Fruit fly (Drosophila melanogaster) whole organism, embryonic: ENCODE measurements around the gene CG12818.

ENCODE experiments used
- Awh ChIP-seq: fragments of 200-800 bp; sonication (Bioruptor generic); IDR thresholded peaks from 2 replicates; pipeline ENCODE4, ENCODE4 v1.3.6; 2022; ENCODE audit warnings: missing biosample characterization, missing genetic modification characterization
- BEAF-32 ChIP-seq: fragments of 200-800 bp; sonication (Bioruptor generic); optimal IDR thresholded peaks from 3 replicates; lab custom pipeline; 2017; ENCODE audit warnings: missing biosample characterization, missing genetic modification characterization, mild to moderate bottlenecking, moderate library complexity, missing genetic modification reagents
- C15 ChIP-seq: fragments of 200-800 bp; sonication (Bioruptor generic); IDR thresholded peaks from 3 replicates; pipeline ENCODE4 v1.3.6; 2022; ENCODE audit warnings: missing biosample characterization, missing genetic modification characterization
- CG10267 ChIP-seq: fragments of 200-800 bp; sonication (Bioruptor generic); optimal IDR thresholded peaks from 2 replicates; lab custom pipeline; 2018; ENCODE audit warnings: missing biosample characterization, mild to moderate bottlenecking, missing genetic modification characterization, moderate library complexity
- CG11504 ChIP-seq: fragments of 200-800 bp; sonication (Bioruptor generic); optimal IDR thresholded peaks from 3 replicates; lab custom pipeline; 2019; ENCODE audit warnings: missing biosample characterization, mild to moderate bottlenecking, missing genetic modification characterization, moderate library complexity
- CG13624 ChIP-seq: fragments of 200-800 bp; sonication (Bioruptor generic); optimal IDR thresholded peaks from 2 replicates; lab custom pipeline; 2016; ENCODE audit warnings: missing biosample characterization, missing genetic modification characterization
- CG15011 ChIP-seq: fragments of 200-800 bp; sonication (Bioruptor generic); optimal IDR thresholded peaks from 3 replicates; lab custom pipeline; 2018; ENCODE audit warnings: missing biosample characterization, mild to moderate bottlenecking, missing genetic modification characterization
- CG15073 ChIP-seq: fragments of 200-800 bp; sonication (Bioruptor generic); optimal IDR thresholded peaks from 2 replicates; lab custom pipeline; 2016; ENCODE audit warnings: missing biosample characterization, missing genetic modification characterization
- CG15479 ChIP-seq: fragments of 200-800 bp; sonication (Bioruptor generic); optimal IDR thresholded peaks from 3 replicates; lab custom pipeline; 2019; ENCODE audit warnings: missing biosample characterization, mild to moderate bottlenecking, missing genetic modification characterization, moderate library complexity
- CG15514 ChIP-seq: fragments of 200-800 bp; sonication (Bioruptor generic); optimal IDR thresholded peaks from 3 replicates; lab custom pipeline; 2017; ENCODE audit warnings: missing biosample characterization, missing genetic modification characterization, mild to moderate bottlenecking, moderate library complexity, missing genetic modification reagents
- CG1647 ChIP-seq: fragments of 200-800 bp; sonication (Bioruptor generic); optimal IDR thresholded peaks from 3 replicates; lab custom pipeline; 2016; ENCODE audit warnings: missing biosample characterization, missing genetic modification characterization
- CG17385 ChIP-seq: fragments of 200-800 bp; sonication (Bioruptor generic); optimal IDR thresholded peaks from 3 replicates; lab custom pipeline; 2018; ENCODE audit warnings: missing biosample characterization, mild to moderate bottlenecking, missing genetic modification characterization
- CG1792 ChIP-seq: fragments of 200-800 bp; sonication (Bioruptor generic); optimal IDR thresholded peaks from 2 replicates; lab custom pipeline; 2016; ENCODE audit warnings: missing biosample characterization, missing genetic modification characterization
- CG18619 ChIP-seq: fragments of 200-800 bp; sonication (Bioruptor generic); optimal IDR thresholded peaks from 3 replicates; lab custom pipeline; 2017; ENCODE audit warnings: missing biosample characterization, mild to moderate bottlenecking, missing genetic modification characterization
- CG32532 ChIP-seq: fragments of 200-800 bp; sonication (Bioruptor generic); IDR thresholded peaks from 2 replicates; pipeline ENCODE4 v1.3.6; 2022; ENCODE audit warnings: missing biosample characterization, missing genetic modification characterization
- CG33213 ChIP-seq: fragments of 200-800 bp; sonication (Bioruptor generic); optimal IDR thresholded peaks from 3 replicates; lab custom pipeline; 2016; ENCODE audit warnings: missing biosample characterization, missing genetic modification characterization
- CG3407 ChIP-seq: fragments of 200-800 bp; sonication (Bioruptor generic); optimal IDR thresholded peaks from 2 replicates; lab custom pipeline; 2018; ENCODE audit warnings: missing biosample characterization, mild to moderate bottlenecking, missing genetic modification characterization
- CG43689 ChIP-seq: fragments of 200-800 bp; sonication (Bioruptor generic); IDR thresholded peaks from 2 replicates; pipeline ENCODE4 v1.3.6; 2022; ENCODE audit warnings: missing biosample characterization, missing genetic modification characterization
- CG4820 ChIP-seq: fragments of 200-800 bp; sonication (Bioruptor generic); optimal IDR thresholded peaks from 3 replicates; lab custom pipeline; 2016; ENCODE audit warnings: missing biosample characterization, missing genetic modification characterization
- CG5245 ChIP-seq: fragments of 200-800 bp; sonication (Bioruptor generic); optimal IDR thresholded peaks from 3 replicates; lab custom pipeline; 2016; ENCODE audit warnings: missing biosample characterization, missing genetic modification characterization
- CG6254 ChIP-seq: fragments of 200-800 bp; sonication (Bioruptor generic); optimal IDR thresholded peaks from 3 replicates; lab custom pipeline; 2017; ENCODE audit warnings: mild to moderate bottlenecking, missing biosample characterization, missing genetic modification reagents, missing genetic modification characterization
- CG8478 ChIP-seq: fragments of >200 bp; optimal IDR thresholded peaks from 2 replicates; lab custom pipeline; 2018
- CG9817 ChIP-seq: fragments of 200-800 bp; sonication (Bioruptor generic); optimal IDR thresholded peaks from 2 replicates; lab custom pipeline; 2018; ENCODE audit warnings: missing biosample characterization, mild to moderate bottlenecking, missing genetic modification characterization, moderate library complexity
- Chrac-16 ChIP-seq: fragments of 200-800 bp; sonication (Bioruptor generic); optimal IDR thresholded peaks from 3 replicates; lab custom pipeline; 2016; ENCODE audit warnings: missing biosample characterization, missing genetic modification characterization
- Drgx ChIP-seq: fragments of 200-800 bp; sonication (Bioruptor generic); IDR thresholded peaks from 2 replicates; pipeline ENCODE4 v1.3.6; 2022; ENCODE audit warnings: missing biosample characterization, missing genetic modification characterization
- Fer1 ChIP-seq: fragments of 200-800 bp; sonication (Bioruptor generic); optimal IDR thresholded peaks from 2 replicates; lab custom pipeline; 2017; ENCODE audit warnings: missing biosample characterization, mild to moderate bottlenecking, missing genetic modification characterization
- HLH3B ChIP-seq: fragments of 200-800 bp; sonication (Bioruptor generic); IDR thresholded peaks from 2 replicates; pipeline ENCODE4 v1.3.6; 2022; ENCODE audit warnings: missing biosample characterization, missing genetic modification characterization
- HLH54F ChIP-seq: fragments of 200-800 bp; sonication (Bioruptor generic); optimal IDR thresholded peaks from 3 replicates; lab custom pipeline; 2016; ENCODE audit warnings: missing biosample characterization, missing genetic modification characterization
- HLHmδ ChIP-seq: fragments of 200-800 bp; sonication (Bioruptor generic); optimal IDR thresholded peaks from 2 replicates; lab custom pipeline; 2018; ENCODE audit warnings: missing biosample characterization, mild to moderate bottlenecking, missing genetic modification characterization, moderate library complexity
- Hand ChIP-seq: fragments of 200-800 bp; sonication (Bioruptor generic); optimal IDR thresholded peaks from 2 replicates; lab custom pipeline; 2017; ENCODE audit warnings: mild to moderate bottlenecking, missing biosample characterization, missing genetic modification reagents, missing genetic modification characterization
- Myb ChIP-seq: fragments of 200-800 bp; sonication (Bioruptor generic); optimal IDR thresholded peaks from 2 replicates; lab custom pipeline; 2016; ENCODE audit warnings: missing biosample characterization, missing genetic modification characterization
- Neu2 ChIP-seq: fragments of 200-800 bp; sonication (Bioruptor generic); optimal IDR thresholded peaks from 3 replicates; lab custom pipeline; 2016; ENCODE audit warnings: missing biosample characterization, missing genetic modification characterization, borderline replicate concordance
- Sry-β ChIP-seq: fragments of 200-800 bp; sonication (Bioruptor generic); optimal IDR thresholded peaks from 2 replicates; lab custom pipeline; 2018; ENCODE audit warnings: missing biosample characterization, mild to moderate bottlenecking, missing genetic modification characterization, moderate library complexity
- Sry-δ ChIP-seq: fragments of 200-800 bp; sonication (Bioruptor generic); optimal IDR thresholded peaks from 2 replicates; lab custom pipeline; 2016; ENCODE audit warnings: missing biosample characterization, missing genetic modification characterization
- da ChIP-seq: fragments of 200-800 bp; sonication (Bioruptor generic); optimal IDR thresholded peaks from 2 replicates; lab custom pipeline; 2016; ENCODE audit warnings: missing biosample characterization, missing genetic modification characterization
- emc ChIP-seq: fragments of 200-800 bp; sonication (Bioruptor generic); optimal IDR thresholded peaks from 2 replicates; lab custom pipeline; 2016; ENCODE audit warnings: missing biosample characterization, missing genetic modification characterization
- fu2 ChIP-seq: fragments of 200-800 bp; sonication (Bioruptor generic); optimal IDR thresholded peaks from 2 replicates; lab custom pipeline; 2016; ENCODE audit warnings: missing biosample characterization, missing genetic modification characterization
- gcm ChIP-seq: fragments of 200-800 bp; sonication (Bioruptor generic); optimal IDR thresholded peaks from 2 replicates; lab custom pipeline; 2019; ENCODE audit warnings: missing biosample characterization, mild to moderate bottlenecking, missing genetic modification characterization, moderate library complexity
- gt ChIP-seq: fragments of 200-800 bp; sonication (Bioruptor generic); IDR thresholded peaks from 2 replicates; pipeline ENCODE4 v1.3.6; 2022; ENCODE audit warnings: missing biosample characterization, missing genetic modification characterization
- hkb ChIP-seq, 2 experiments: fragments of 200-800 bp in 1 of 2; fragments of >200 bp in 1 of 2; sonication (Bioruptor generic) in 1 of 2; IDR thresholded peaks in 1 of 2; optimal IDR thresholded peaks in 1 of 2; 2 replicates each; pipeline versions ENCODE4 v1.3.6 to Lab custom; 2017 to 2022; ENCODE audit warnings: missing biosample characterization in 1 of 2, missing genetic modification characterization in 1 of 2
- lov ChIP-seq, 2 experiments: fragments of 200-800 bp in 1 of 2; fragments of >200 bp in 1 of 2; sonication (Bioruptor generic) in 1 of 2; IDR thresholded peaks in 1 of 2; optimal IDR thresholded peaks in 1 of 2; 2 replicates in 1 of 2; 3 replicates in 1 of 2; pipeline versions ENCODE4 v1.3.6 to Lab custom; 2017 to 2022; ENCODE audit warnings: missing biosample characterization in 1 of 2, missing genetic modification characterization in 1 of 2
- nau ChIP-seq: fragments of 200-800 bp; sonication (Bioruptor generic); optimal IDR thresholded peaks from 3 replicates; lab custom pipeline; 2017; ENCODE audit warnings: missing biosample characterization, mild to moderate bottlenecking, missing genetic modification characterization, missing genetic modification reagents
- nerfin-1 ChIP-seq: fragments of 200-800 bp; sonication (Bioruptor generic); optimal IDR thresholded peaks from 3 replicates; lab custom pipeline; 2019; ENCODE audit warnings: missing biosample characterization, mild to moderate bottlenecking, missing genetic modification characterization, moderate library complexity
- pb ChIP-seq: fragments of 200-800 bp; sonication (Bioruptor generic); optimal IDR thresholded peaks from 3 replicates; lab custom pipeline; 2016; ENCODE audit warnings: missing biosample characterization, missing genetic modification characterization
- peb ChIP-seq: fragments of 200-800 bp; sonication (Bioruptor generic); IDR thresholded peaks from 2 replicates; pipeline ENCODE4 v1.3.6; 2022; ENCODE audit warnings: missing biosample characterization, missing genetic modification characterization
- sqz ChIP-seq: fragments of 200-800 bp; sonication (Bioruptor generic); optimal IDR thresholded peaks from 3 replicates; lab custom pipeline; 2018; ENCODE audit warnings: missing biosample characterization, mild to moderate bottlenecking, missing genetic modification characterization
- ssp ChIP-seq: fragments of 200-800 bp; sonication (Bioruptor generic); IDR thresholded peaks from 2 replicates; pipeline ENCODE4 v1.3.6; 2022; ENCODE audit warnings: missing biosample characterization, missing genetic modification characterization
- usp ChIP-seq: fragments of >200 bp; optimal IDR thresholded peaks from 2 replicates; lab custom pipeline; 2017; ENCODE audit warnings: missing biosample characterization, missing genetic modification characterization
- zfh2 ChIP-seq: fragments of 200-800 bp; sonication (Bioruptor generic); optimal IDR thresholded peaks from 2 replicates; lab custom pipeline; 2016; ENCODE audit warnings: missing biosample characterization, missing genetic modification characterization

The CG12818 gene

DNA sequence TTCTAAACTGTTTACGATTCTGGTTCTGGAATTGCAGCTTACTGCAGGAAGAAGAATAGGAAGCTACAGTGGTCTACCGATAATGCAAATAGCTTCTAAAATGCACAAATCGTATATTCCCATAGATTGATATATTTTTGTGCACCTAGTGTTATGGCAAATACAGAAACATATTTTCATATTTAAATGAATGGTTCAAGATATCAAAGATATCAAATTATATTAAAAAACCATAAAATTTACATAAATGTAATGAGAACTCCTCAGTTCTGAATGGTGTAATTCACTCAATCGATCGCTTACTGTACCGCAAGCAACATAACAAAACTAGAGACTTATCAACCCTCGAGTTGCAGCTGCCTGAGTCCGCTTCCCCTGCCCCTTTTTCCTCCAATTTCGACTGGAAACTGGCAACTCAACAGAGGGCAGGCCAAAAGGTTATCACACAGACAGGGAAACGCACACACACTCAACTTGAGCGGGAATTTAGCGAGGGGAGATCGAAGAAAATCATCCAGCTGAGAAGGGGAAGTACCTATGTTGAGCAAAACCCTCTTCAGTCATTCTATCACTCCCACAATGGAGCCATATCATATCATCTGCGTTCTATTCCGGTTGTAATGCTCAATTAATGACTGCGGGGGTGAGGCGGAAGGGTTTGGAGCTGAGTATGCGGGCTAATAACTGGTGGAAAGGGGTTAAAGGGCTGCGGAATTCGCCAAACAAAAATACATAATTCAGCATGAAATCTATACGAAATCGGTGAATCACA is 22.7 kb downstream of the CG12818 start (continued):
- TF ChIP-seq CG32532 (GFP tag; lab: Robert Waterston, UW) = no peak
- TF ChIP-seq nerfin-1 (tag; lab: Kevin White, UChicago) = peak; percentile 31
- no peak for TF ChIP-seq CG1647 (GFP tag; lab: Kevin White, UChicago)
- no peak for TF ChIP-seq emc (GFP tag; lab: Kevin White, UChicago)
- no peak for TF ChIP-seq Awh (GFP tag; lab: Robert Waterston, UW)
- no peak for TF ChIP-seq fu2
- no peak for TF ChIP-seq Sry-δ (GFP tag; lab: Kevin White, UChicago)
- TF ChIP-seq CG18619 = peak; percentile 6
- TF ChIP-seq CG15073 (GFP tag; lab: Kevin White, UChicago) = no peak
- TF ChIP-seq HLH54F = no peak
- TF ChIP-seq CG4820 (GFP tag; lab: Kevin White, UChicago) = no peak
- TF ChIP-seq C15 (GFP tag; lab: Robert Waterston, UW) = no peak
- TF ChIP-seq CG15514 (GFP tag; lab: Kevin White, UChicago) = no peak
- TF ChIP-seq CG10267 (tag; lab: Kevin White, UChicago) = peak; percentile 46
- TF ChIP-seq CG8478 (lab: Kevin White, UChicago) = no peak
- TF ChIP-seq gt (GFP tag; lab: Robert Waterston, UW) = no peak
- peak; percentile 28 for TF ChIP-seq HLHmδ
- no peak for TF ChIP-seq CG43689 (GFP tag; lab: Robert Waterston, UW)
- TF ChIP-seq gcm (GFP tag; lab: Kevin White, UChicago) = peak; percentile 59
- TF ChIP-seq hkb (optimal IDR thresholded peaks at IDR 0.05; lab: Kevin White, UChicago) = peak; percentile 98
- TF ChIP-seq hkb (GFP tag; IDR thresholded peaks at IDR 0.05; lab: Robert Waterston, UW) = no peak
- TF ChIP-seq CG9817 (tag; lab: Kevin White, UChicago) = no peak
- no peak for TF ChIP-seq usp (GFP tag; lab: Kevin White, UChicago)
- no peak for TF ChIP-seq Sry-β (GFP tag; lab: Kevin White, UChicago)
- TF ChIP-seq Hand (GFP tag; lab: Kevin White, UChicago) = no peak
- TF ChIP-seq HLH3B (GFP tag; lab: Robert Waterston, UW) = no peak
- no peak for TF ChIP-seq CG5245 (GFP tag; lab: Kevin White, UChicago)
- TF ChIP-seq ssp (GFP tag; lab: Robert Waterston, UW) = no peak
- TF ChIP-seq CG11504 = peak; percentile 67
- no peak for TF ChIP-seq Myb (GFP tag; lab: Kevin White, UChicago)
- TF ChIP-seq zfh2 (GFP tag; lab: Kevin White, UChicago) = no peak
- TF ChIP-seq Neu2 = no peak
- peak; percentile 18 for TF ChIP-seq CG6254 (GFP tag; lab: Kevin White, UChicago)
- TF ChIP-seq Chrac-16 (GFP tag; lab: Kevin White, UChicago) = peak; percentile 9
- TF ChIP-seq CG15011 (GFP tag; lab: Kevin White, UChicago) = no peak
- peak; percentile 30 for TF ChIP-seq CG17385 (GFP tag; lab: Kevin White, UChicago)
- no peak for TF ChIP-seq da (GFP tag; lab: Kevin White, UChicago)
- no peak for TF ChIP-seq Drgx (GFP tag; lab: Robert Waterston, UW)
- TF ChIP-seq pb (GFP tag; lab: Kevin White, UChicago) = no peak
- no peak for TF ChIP-seq CG13624 (GFP tag; lab: Kevin White, UChicago)
- peak; percentile 23 for TF ChIP-seq CG3407 (GFP tag; lab: Kevin White, UChicago)
- no peak for TF ChIP-seq BEAF-32 (GFP tag; lab: Kevin White, UChicago)
- no peak for TF ChIP-seq CG15479 (GFP tag; lab: Kevin White, UChicago)
- no peak for TF ChIP-seq CG1792 (GFP tag; lab: Kevin White, UChicago)
- no peak for TF ChIP-seq CG33213
- TF ChIP-seq Fer1 (GFP tag; lab: Kevin White, UChicago) = peak; percentile 24
- TF ChIP-seq peb (GFP tag; lab: Robert Waterston, UW) = no peak
- TF ChIP-seq lov (optimal IDR thresholded peaks at IDR 0.05; lab: Kevin White, UChicago) = no peak
- TF ChIP-seq lov (GFP tag; IDR thresholded peaks at IDR 0.05; lab: Robert Waterston, UW) = no peak
- TF ChIP-seq nau (GFP tag; lab: Kevin White, UChicago) = peak; percentile 5
- no peak for TF ChIP-seq sqz (GFP tag; lab: Kevin White, UChicago)
